Worm (Caenorhabditis elegans): ENCODE measurements around the gene F31F4.11.

- TF ChIP-seq nhr-28 (tag; optimal IDR thresholded peaks at IDR 0.05) = no peak
- TF ChIP-seq pqm-1 (tag; optimal IDR thresholded peaks at IDR 0.05) = no peak
- no peak for TF ChIP-seq lin-39 (tag; optimal IDR thresholded peaks at IDR 0.05)
- TF ChIP-seq mml-1 (tag; optimal IDR thresholded peaks at IDR 0.05) = no peak
These were observed 17.8 kb upstream of the F31F4.11 start, which contains the start of gene srx-23 for ce11 chrV:682031-682430.

Data from whole organism, L3 larva.